Fruit fly (Drosophila melanogaster) whole organism, adult: ENCODE measurements around the gene CG11588.

Experiments
- CG11617 ChIP-seq: fragments of 200-800 bp; sonication (Bioruptor generic); optimal IDR thresholded peaks from 2 replicates; lab custom pipeline; 2017; ENCODE audit warnings: mild to moderate bottlenecking, missing biosample characterization, missing genetic modification reagents, missing genetic modification characterization
- CG12768 ChIP-seq: fragments of 200-800 bp; sonication (Bioruptor generic); optimal IDR thresholded peaks from 2 replicates; lab custom pipeline; 2017; ENCODE audit warnings: missing biosample characterization, missing genetic modification characterization, mild to moderate bottlenecking, moderate library complexity, missing genetic modification reagents
- CG14711 ChIP-seq: fragments of 200-800 bp; sonication (Bioruptor generic); optimal IDR thresholded peaks from 2 replicates; lab custom pipeline; 2018; ENCODE audit warnings: missing biosample characterization, mild to moderate bottlenecking, missing genetic modification characterization, moderate library complexity
- CG1620 ChIP-seq: fragments of 200-800 bp; sonication (Bioruptor generic); optimal IDR thresholded peaks from 2 replicates; lab custom pipeline; 2016; ENCODE audit warnings: missing biosample characterization, missing genetic modification characterization
- CG33017 ChIP-seq: fragments of 200-800 bp; sonication (Bioruptor generic); optimal IDR thresholded peaks from 2 replicates; lab custom pipeline; 2018; ENCODE audit warnings: missing biosample characterization, mild to moderate bottlenecking, missing genetic modification characterization, moderate library complexity
- CG5204 ChIP-seq: fragments of 200-800 bp; sonication (Bioruptor generic); optimal IDR thresholded peaks from 2 replicates; lab custom pipeline; 2016; ENCODE audit warnings: missing biosample characterization, missing genetic modification characterization
- CG7045 ChIP-seq: fragments of 200-800 bp; sonication (Bioruptor generic); optimal IDR thresholded peaks from 2 replicates; lab custom pipeline; 2017; ENCODE audit warnings: missing biosample characterization, mild to moderate bottlenecking, missing genetic modification characterization
- CG7101 ChIP-seq: fragments of 200-800 bp; sonication (Bioruptor generic); optimal IDR thresholded peaks from 2 replicates; lab custom pipeline; 2018; ENCODE audit warnings: missing biosample characterization, mild to moderate bottlenecking, missing genetic modification characterization, moderate library complexity
- Clk ChIP-seq: fragments of 200-800 bp; sonication (Bioruptor generic); optimal IDR thresholded peaks from 2 replicates; lab custom pipeline; 2017; ENCODE audit warnings: missing biosample characterization, missing genetic modification characterization
- Crg-1 ChIP-seq: fragments of 200-800 bp; sonication (Bioruptor generic); optimal IDR thresholded peaks from 2 replicates; lab custom pipeline; 2016; ENCODE audit warnings: missing biosample characterization, missing genetic modification characterization
- Hr96 ChIP-seq: fragments of 200-800 bp; sonication (Bioruptor generic); optimal IDR thresholded peaks from 2 replicates; lab custom pipeline; 2016; ENCODE audit warnings: missing biosample characterization, missing genetic modification characterization
- Mnt ChIP-seq: fragments of 200-800 bp; sonication (Bioruptor generic); optimal IDR thresholded peaks from 2 replicates; lab custom pipeline; 2016; ENCODE audit warnings: missing biosample characterization, mild to moderate bottlenecking, missing genetic modification characterization
- bab1 ChIP-seq: fragments of 200-800 bp; sonication (Bioruptor generic); optimal IDR thresholded peaks from 3 replicates; lab custom pipeline; 2019; ENCODE audit warnings: missing biosample characterization, mild to moderate bottlenecking, missing genetic modification characterization, moderate library complexity
- cic ChIP-seq: fragments of 200-800 bp; sonication (Bioruptor generic); optimal IDR thresholded peaks from 2 replicates; lab custom pipeline; 2017; ENCODE audit warnings: missing biosample characterization, mild to moderate bottlenecking, missing genetic modification characterization, moderate library complexity
- cnc ChIP-seq, 2 experiments: fragments of >200 bp; optimal IDR thresholded peaks; 2 replicates each; lab custom pipeline; 2017
- kay ChIP-seq: fragments of 200-800 bp; sonication (Bioruptor generic); peaks from one replicate; lab custom pipeline; 2016; ENCODE audit warnings: missing biosample characterization, missing genetic modification characterization, borderline replicate concordance
- ovo ChIP-seq: fragments of 200-800 bp; sonication (Bioruptor generic); optimal IDR thresholded peaks from 2 replicates; lab custom pipeline; 2016; ENCODE audit warnings: missing biosample characterization, missing genetic modification characterization
- pad ChIP-seq: fragments of 200-800 bp; sonication (Bioruptor generic); optimal IDR thresholded peaks from 3 replicates; lab custom pipeline; 2017; ENCODE audit warnings: missing biosample characterization, missing genetic modification characterization, mild to moderate bottlenecking, moderate library complexity, missing genetic modification reagents
- tj ChIP-seq: fragments of 200-800 bp; sonication (Bioruptor generic); optimal IDR thresholded peaks from 3 replicates; lab custom pipeline; 2017; ENCODE audit warnings: missing biosample characterization, mild to moderate bottlenecking, missing genetic modification characterization, moderate library complexity
- toe ChIP-seq: fragments of 200-800 bp; sonication (Bioruptor generic); optimal IDR thresholded peaks from 2 replicates; lab custom pipeline; 2016; ENCODE audit warnings: missing biosample characterization, missing genetic modification characterization

Gene CG11588

DNA sequence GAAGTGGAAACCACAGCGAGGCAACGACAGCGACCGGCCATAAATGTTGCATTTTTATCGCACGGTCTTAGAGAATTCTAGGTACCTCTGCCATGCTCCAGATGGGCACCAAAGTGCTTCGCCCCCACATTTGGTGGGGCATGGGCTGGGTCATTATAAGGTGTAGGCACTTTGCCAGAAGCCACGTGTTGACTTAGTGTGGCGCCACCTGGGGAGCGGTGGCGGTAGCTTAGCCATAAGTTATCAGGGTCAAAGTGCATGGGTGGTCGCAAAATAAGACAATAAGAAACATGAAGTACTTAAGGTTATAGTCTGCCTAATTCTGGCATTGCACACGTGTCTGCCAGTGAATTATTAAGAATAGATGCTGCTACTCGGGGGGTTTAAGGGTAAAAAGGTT, 28.5 kb upstream of the CG11588 start:
- TF ChIP-seq CG14711 (tag; lab: Kevin White, UChicago) (no peak), Mnt (GFP tag; lab: Kevin White, UChicago) (no peak), Crg-1 (GFP tag; lab: Kevin White, UChicago) (no peak), CG7101 (tag; lab: Kevin White, UChicago) (no peak), CG12768 (GFP tag; lab: Kevin White, UChicago) (no peak), tj (GFP tag; lab: Kevin White, UChicago) (no peak), toe (no peak), CG11617 (no peak), cic (no peak), CG33017 (tag; lab: Kevin White, UChicago) (no peak)

DNA sequence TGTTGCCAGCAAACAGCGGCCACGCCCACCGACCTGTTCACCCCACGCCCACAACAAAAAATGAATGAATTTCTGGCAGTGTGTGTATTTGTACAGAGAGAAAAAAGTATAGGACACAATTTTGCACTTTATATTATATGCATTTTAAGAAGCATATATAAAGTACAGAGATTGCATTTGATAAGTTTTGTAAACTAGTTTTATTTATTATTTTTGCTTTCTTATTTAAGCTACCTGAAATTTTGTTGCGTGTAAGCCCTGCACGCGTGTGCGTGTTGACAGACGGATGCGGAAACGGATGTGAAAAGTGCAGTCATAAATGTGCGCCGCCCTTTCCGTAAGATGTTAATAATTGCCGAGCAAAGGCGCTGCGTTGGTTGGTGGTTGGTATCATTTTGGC, 24.6 kb upstream of the CG11588 start:
- TF ChIP-seq cic, result no peak
- TF ChIP-seq CG7045 (GFP tag; lab: Kevin White, UChicago), result peak; percentile 17

DNA sequence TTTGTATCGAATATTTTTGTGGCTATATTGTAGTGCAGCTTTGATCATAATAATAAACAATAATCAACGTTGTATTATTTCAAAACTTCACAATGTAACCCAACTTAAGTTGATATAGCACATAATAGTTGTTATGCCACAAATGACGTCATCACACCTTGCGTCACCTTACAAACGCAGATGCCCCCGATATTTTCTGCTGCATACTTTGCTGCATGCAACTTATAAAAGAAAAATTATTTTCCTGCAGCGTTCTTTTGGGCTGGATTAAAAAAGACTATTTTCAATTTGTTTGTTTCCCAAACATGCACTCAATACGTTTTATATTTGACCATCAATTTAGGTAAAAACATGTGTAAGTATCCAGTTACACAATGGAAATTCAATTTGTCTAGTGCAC, 3.1 kb upstream of the CG11588 start:
- TF ChIP-seq cnc (optimal IDR thresholded peaks at IDR 0.05; lab: Kevin White, UChicago) (no peak), CG5204 (GFP tag; lab: Kevin White, UChicago) (no peak), Mnt (GFP tag; lab: Kevin White, UChicago) (no peak)

DNA sequence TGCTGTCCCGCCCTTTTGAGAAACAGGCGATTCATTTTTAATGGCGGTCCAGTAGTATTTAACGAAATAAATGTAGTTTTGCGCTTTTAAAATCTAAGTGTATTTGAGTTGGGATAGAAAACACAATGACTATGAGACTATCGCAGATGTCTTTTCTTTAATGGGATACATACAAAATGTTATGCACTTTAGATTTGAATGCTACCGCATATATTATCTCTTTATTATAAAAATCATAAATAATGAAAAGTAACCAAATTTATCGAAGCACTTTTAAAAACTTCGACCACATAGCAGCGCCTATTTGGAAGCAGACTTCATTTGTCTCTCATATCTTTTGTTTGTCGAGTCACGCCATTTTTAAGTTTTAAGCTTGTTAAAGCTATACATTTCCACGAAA, 3.3 kb downstream of the CG11588 start, which contains the start of gene SdhAL:
Gene SdhAL (minus strand): TSS at position 101 of the 400 bp plus-strand sequence.
- no peak for TF ChIP-seq cnc (optimal IDR thresholded peaks at IDR 0.05; lab: Kevin White, UChicago)
- peak; percentile 2 for TF ChIP-seq kay
- no peak for TF ChIP-seq ovo (GFP tag; lab: Kevin White, UChicago)

dm6 chr3L:11925382-11925781, 4.1 kb downstream of the CG11588 start:
- no peak for TF ChIP-seq pad (GFP tag; lab: Kevin White, UChicago)
- no peak for TF ChIP-seq CG1620 (GFP tag; lab: Kevin White, UChicago)

DNA sequence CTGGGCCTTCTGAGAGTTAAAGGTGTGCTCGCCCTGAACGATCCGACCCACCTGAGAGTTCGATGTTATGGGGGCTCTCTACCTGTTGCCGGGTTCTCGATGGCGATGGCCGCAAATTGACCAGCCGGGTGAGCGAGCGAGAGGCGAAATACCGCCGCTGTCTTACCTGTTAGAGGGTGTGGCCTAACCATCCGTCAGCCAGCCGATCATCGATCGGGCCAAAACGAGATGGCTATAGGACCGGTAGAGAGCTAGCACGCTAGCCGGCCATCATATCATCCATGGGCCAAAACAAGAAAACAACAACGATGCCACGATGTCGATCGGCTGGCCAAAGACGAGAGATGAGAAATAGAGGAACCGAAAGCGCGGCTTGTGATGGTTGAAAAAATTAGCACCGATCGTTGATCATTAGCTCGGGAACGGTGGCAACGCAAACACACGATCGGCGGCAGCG, 6.0 kb downstream of the CG11588 start, which contains the start of gene byn:
Gene byn (plus strand): TSS at position 407 of the 457 bp plus-strand sequence.
- TF ChIP-seq CG7101 (tag; lab: Kevin White, UChicago) (no peak), bab1 (GFP tag; lab: Kevin White, UChicago) (no peak), toe (no peak), Clk (GFP tag; lab: Kevin White, UChicago) (no peak), Mnt (GFP tag; lab: Kevin White, UChicago) (no peak), ovo (GFP tag; lab: Kevin White, UChicago) (no peak), tj (GFP tag; lab: Kevin White, UChicago) (no peak), kay (no peak)

- TF ChIP-seq CG14711 (tag; lab: Kevin White, UChicago), result no peak
- no peak for TF ChIP-seq Mnt (GFP tag; lab: Kevin White, UChicago)
- no peak for TF ChIP-seq toe
- TF ChIP-seq CG1620 (GFP tag; lab: Kevin White, UChicago), result no peak
- no peak for TF ChIP-seq pad (GFP tag; lab: Kevin White, UChicago)
- TF ChIP-seq tj (GFP tag; lab: Kevin White, UChicago), result no peak
- TF ChIP-seq CG7045 (GFP tag; lab: Kevin White, UChicago), result no peak
- TF ChIP-seq cic, result no peak
- no peak for TF ChIP-seq Crg-1 (GFP tag; lab: Kevin White, UChicago)
- no peak for TF ChIP-seq Hr96
Measured at dm6 chr3L:11931619-11932018, 10.3 kb downstream of the CG11588 start.

dm6 chr3L:11937270-11937669, 16.0 kb downstream of the CG11588 start:
- no peak for TF ChIP-seq Hr96
- TF ChIP-seq toe, result no peak
- TF ChIP-seq CG33017 (tag; lab: Kevin White, UChicago), result no peak
- TF ChIP-seq cnc (optimal IDR thresholded peaks at IDR 0.05; lab: Kevin White, UChicago), result no peak
- no peak for TF ChIP-seq kay
- TF ChIP-seq tj (GFP tag; lab: Kevin White, UChicago), result no peak
- no peak for TF ChIP-seq bab1 (GFP tag; lab: Kevin White, UChicago)
- no peak for TF ChIP-seq pad (GFP tag; lab: Kevin White, UChicago)
- no peak for TF ChIP-seq Crg-1 (GFP tag; lab: Kevin White, UChicago)
- no peak for TF ChIP-seq CG5204 (GFP tag; lab: Kevin White, UChicago)
- no peak for TF ChIP-seq CG7101 (tag; lab: Kevin White, UChicago)
- TF ChIP-seq ovo (GFP tag; lab: Kevin White, UChicago), result no peak
- TF ChIP-seq cic, result no peak
- no peak for TF ChIP-seq CG1620 (GFP tag; lab: Kevin White, UChicago)
- no peak for TF ChIP-seq Mnt (GFP tag; lab: Kevin White, UChicago)
- TF ChIP-seq CG14711 (tag; lab: Kevin White, UChicago), result no peak
